Worm (Caenorhabditis elegans): Measurements from ENCODE around the gene ZK370.4.

DNA sequence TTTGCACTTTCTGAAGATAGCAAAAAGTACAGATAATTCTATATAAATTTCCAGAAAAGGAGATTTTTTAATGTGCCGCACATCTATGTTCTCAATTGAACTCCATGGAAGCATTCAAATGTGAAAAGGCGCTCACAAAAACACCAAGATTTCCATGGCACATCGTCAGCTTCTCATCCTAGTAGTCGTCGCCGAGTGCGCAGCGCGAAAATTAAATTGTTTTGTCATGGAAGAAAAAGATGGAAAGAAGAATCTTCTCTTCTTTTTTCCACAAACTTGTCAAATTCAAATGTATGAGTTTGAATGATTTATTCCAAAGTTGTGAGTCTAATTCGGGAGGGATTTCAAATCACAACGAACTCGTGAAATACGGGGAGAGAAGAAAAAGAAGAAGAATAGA, 6.2 kb upstream of the ZK370.4 start:
- no peak for TF ChIP-seq mep-1 (tag; optimal IDR thresholded peaks at IDR 0.05)
- no peak for TF ChIP-seq ets-5 (GFP tag; IDR thresholded peaks at IDR 0.05)
- no peak for TF ChIP-seq jun-1 (tag; optimal IDR thresholded peaks at IDR 0.05)
- no peak for TF ChIP-seq egl-27 (tag; optimal IDR thresholded peaks at IDR 0.05)
- no peak for TF ChIP-seq snpc-4 (tag; optimal IDR thresholded peaks at IDR 0.05)
- no peak for TF ChIP-seq grh-1 (GFP tag; IDR thresholded peaks at IDR 0.05)
- no peak for TF ChIP-seq nhr-85 (tag)
- TF ChIP-seq aly-2 (tag; optimal IDR thresholded peaks at IDR 0.05), result no peak

All from whole organism, L1 larva.